Fruit fly (Drosophila melanogaster) whole organism, embryonic: ENCODE measurements around the gene VhaPPA1-2.
A peak's percentile ranks its signal among the peaks of the same experiment; 100 is the strongest.

Experiments
- ATbp ChIP-seq: fragments of 200-800 bp; sonication (Bioruptor generic); optimal IDR thresholded peaks from 2 replicates; lab custom pipeline; 2017; ENCODE audit warnings: missing biosample characterization, mild to moderate bottlenecking, missing genetic modification characterization, missing genetic modification reagents
- Asciz ChIP-seq: fragments of 200-800 bp; sonication (Bioruptor generic); optimal IDR thresholded peaks from 2 replicates; lab custom pipeline; 2017; ENCODE audit warnings: missing biosample characterization, mild to moderate bottlenecking, missing genetic modification characterization, missing genetic modification reagents
- Atf-2 ChIP-seq: fragments of 200-800 bp; sonication (Bioruptor generic); optimal IDR thresholded peaks from 2 replicates; lab custom pipeline; 2016; ENCODE audit warnings: missing biosample characterization, missing genetic modification characterization
- Blimp-1 ChIP-seq: fragments of 200-800 bp; sonication (Bioruptor generic); optimal IDR thresholded peaks from 3 replicates; lab custom pipeline; 2018; ENCODE audit warnings: missing biosample characterization, missing genetic modification characterization, mild to moderate bottlenecking, moderate library complexity, missing genetic modification reagents
- CG10979 ChIP-seq: fragments of 200-800 bp; sonication (Bioruptor generic); optimal IDR thresholded peaks from 2 replicates; lab custom pipeline; 2018; ENCODE audit warnings: missing biosample characterization, mild to moderate bottlenecking, missing genetic modification characterization, moderate library complexity
- CG11504 ChIP-seq: fragments of 200-800 bp; sonication (Bioruptor generic); optimal IDR thresholded peaks from 3 replicates; lab custom pipeline; 2019; ENCODE audit warnings: missing biosample characterization, mild to moderate bottlenecking, missing genetic modification characterization, moderate library complexity
- CG14965 ChIP-seq: fragments of 200-800 bp; sonication (Bioruptor generic); optimal IDR thresholded peaks from 2 replicates; lab custom pipeline; 2016; ENCODE audit warnings: missing biosample characterization, missing genetic modification characterization, borderline replicate concordance
- CG1602 ChIP-seq: fragments of 200-800 bp; sonication (Bioruptor generic); optimal IDR thresholded peaks from 3 replicates; lab custom pipeline; 2016; ENCODE audit warnings: missing biosample characterization, missing genetic modification characterization
- CG17186 ChIP-seq: fragments of 200-800 bp; sonication (Bioruptor generic); optimal IDR thresholded peaks from 3 replicates; lab custom pipeline; 2017; ENCODE audit warnings: missing biosample characterization, missing genetic modification reagents, missing genetic modification characterization
- CG17328 ChIP-seq: fragments of 200-800 bp; sonication (Bioruptor generic); IDR thresholded peaks from 2 replicates; pipeline ENCODE4 v1.3.6; 2022; ENCODE audit warnings: missing biosample characterization, missing genetic modification characterization
- CG18476 ChIP-seq: fragments of 200-800 bp; sonication (Bioruptor generic); optimal IDR thresholded peaks from 2 replicates; lab custom pipeline; 2016; ENCODE audit warnings: missing biosample characterization, mild to moderate bottlenecking, missing genetic modification characterization
- CG2678 ChIP-seq: fragments of 200-800 bp; sonication (Bioruptor generic); optimal IDR thresholded peaks from 3 replicates; lab custom pipeline; 2019; ENCODE audit warnings: missing biosample characterization, mild to moderate bottlenecking, missing genetic modification characterization, moderate library complexity
- CG2875 ChIP-seq: fragments of 200-800 bp; sonication (Bioruptor generic); optimal IDR thresholded peaks from 2 replicates; lab custom pipeline; 2017; ENCODE audit warnings: missing biosample characterization, mild to moderate bottlenecking, missing genetic modification characterization, missing genetic modification reagents
- CG32532 ChIP-seq: fragments of 200-800 bp; sonication (Bioruptor generic); IDR thresholded peaks from 2 replicates; pipeline ENCODE4 v1.3.6; 2022; ENCODE audit warnings: missing biosample characterization, missing genetic modification characterization
- CG32767 ChIP-seq: fragments of 200-800 bp; sonication (Bioruptor generic); IDR thresholded peaks from 2 replicates; pipeline ENCODE4 v1.3.6; 2022; ENCODE audit warnings: missing biosample characterization, missing genetic modification characterization
- CG3281 ChIP-seq: fragments of 200-800 bp; sonication (Bioruptor generic); optimal IDR thresholded peaks from 3 replicates; lab custom pipeline; 2017; ENCODE audit warnings: missing biosample characterization, mild to moderate bottlenecking, missing genetic modification characterization
- CG33213 ChIP-seq: fragments of 200-800 bp; sonication (Bioruptor generic); optimal IDR thresholded peaks from 3 replicates; lab custom pipeline; 2016; ENCODE audit warnings: missing biosample characterization, missing genetic modification characterization
- CG43689 ChIP-seq: fragments of 200-800 bp; sonication (Bioruptor generic); IDR thresholded peaks from 2 replicates; pipeline ENCODE4 v1.3.6; 2022; ENCODE audit warnings: missing biosample characterization, missing genetic modification characterization
- CG4404 ChIP-seq: fragments of 200-800 bp; sonication (Bioruptor generic); IDR thresholded peaks from 2 replicates; pipeline ENCODE4 v1.3.6; 2022; ENCODE audit warnings: missing biosample characterization, missing genetic modification characterization
- CG4707 ChIP-seq: fragments of 200-800 bp; sonication (Bioruptor generic); optimal IDR thresholded peaks from 2 replicates; lab custom pipeline; 2018; ENCODE audit warnings: missing biosample characterization, mild to moderate bottlenecking, missing genetic modification characterization, moderate library complexity
- CG6654 ChIP-seq: fragments of 200-800 bp; sonication (Bioruptor generic); optimal IDR thresholded peaks from 2 replicates; lab custom pipeline; 2017; ENCODE audit warnings: missing biosample characterization, mild to moderate bottlenecking, missing genetic modification characterization
- CG6765 ChIP-seq: fragments of 200-800 bp; sonication (Bioruptor generic); optimal IDR thresholded peaks from 3 replicates; lab custom pipeline; 2017; ENCODE audit warnings: missing biosample characterization, mild to moderate bottlenecking, missing genetic modification characterization
- CG7786 ChIP-seq: fragments of 200-800 bp; sonication (Bioruptor generic); optimal IDR thresholded peaks from 2 replicates; lab custom pipeline; 2016; ENCODE audit warnings: missing biosample characterization, missing genetic modification characterization
- CG9932 ChIP-seq: fragments of 200-800 bp; sonication (Bioruptor generic); IDR thresholded peaks from 2 replicates; pipeline ENCODE4 v1.3.6; 2022; ENCODE audit warnings: missing biosample characterization, missing genetic modification characterization
- Dbx ChIP-seq: fragments of 200-800 bp; sonication (Bioruptor generic); IDR thresholded peaks from 3 replicates; pipeline ENCODE4 v1.3.6; 2022; ENCODE audit warnings: missing biosample characterization, missing genetic modification characterization
- Dref ChIP-seq: fragments of 200-800 bp; sonication (Bioruptor generic); IDR thresholded peaks from 2 replicates; pipeline ENCODE4 v1.3.6; 2022; ENCODE audit warnings: missing biosample characterization, missing genetic modification characterization
- E2f1 ChIP-seq: fragments of 200-800 bp; sonication (Bioruptor generic); IDR thresholded peaks from 2 replicates; pipeline ENCODE4 v1.3.6; 2022; ENCODE audit warnings: missing biosample characterization, missing genetic modification characterization
- Hey ChIP-seq: fragments of 200-800 bp; sonication (Bioruptor generic); optimal IDR thresholded peaks from 3 replicates; lab custom pipeline; 2018; ENCODE audit warnings: missing biosample characterization, mild to moderate bottlenecking, missing genetic modification characterization
- Hmr ChIP-seq: fragments of 200-800 bp; sonication (Bioruptor generic); optimal IDR thresholded peaks from 3 replicates; lab custom pipeline; 2017; ENCODE audit warnings: mild to moderate bottlenecking, missing biosample characterization, missing genetic modification reagents, missing genetic modification characterization
- NK7.1 ChIP-seq: fragments of 200-800 bp; sonication (Bioruptor generic); optimal IDR thresholded peaks from 3 replicates; lab custom pipeline; 2016; ENCODE audit warnings: missing biosample characterization, missing genetic modification characterization
- Ravus ChIP-seq: fragments of 200-800 bp; sonication (Bioruptor generic); IDR thresholded peaks from 2 replicates; pipeline ENCODE4 v1.3.6; 2022; ENCODE audit warnings: missing biosample characterization, missing genetic modification characterization
- Xbp1 ChIP-seq: fragments of 200-800 bp; sonication (Bioruptor generic); optimal IDR thresholded peaks from 3 replicates; lab custom pipeline; 2016; ENCODE audit warnings: missing biosample characterization, mild to moderate bottlenecking, missing genetic modification characterization
- YL-1 ChIP-seq: fragments of 200-800 bp; sonication (Bioruptor generic); optimal IDR thresholded peaks from 3 replicates; lab custom pipeline; 2017; ENCODE audit warnings: missing biosample characterization, mild to moderate bottlenecking, missing genetic modification characterization
- abd-A ChIP-seq: fragments of 200-800 bp; sonication (Bioruptor generic); optimal IDR thresholded peaks from 3 replicates; lab custom pipeline; 2019; ENCODE audit warnings: missing biosample characterization, mild to moderate bottlenecking, missing genetic modification characterization, moderate library complexity
- al ChIP-seq: fragments of 200-800 bp; sonication (Bioruptor generic); IDR thresholded peaks from 2 replicates; pipeline ENCODE4 v1.3.6; 2022; ENCODE audit warnings: missing biosample characterization, missing genetic modification characterization
- cwo ChIP-seq: fragments of 200-800 bp; sonication (Bioruptor generic); optimal IDR thresholded peaks from 3 replicates; lab custom pipeline; 2017; ENCODE audit warnings: missing biosample characterization, missing genetic modification characterization, mild to moderate bottlenecking, moderate library complexity, missing genetic modification reagents
- esg ChIP-seq: fragments of 200-800 bp; sonication (Bioruptor generic); conservative IDR thresholded peaks from 2 replicates; pipeline ENCODE4 v1.3.6; 2022; ENCODE audit warnings: missing biosample characterization, missing genetic modification characterization
- ham ChIP-seq: fragments of 200-800 bp; sonication (Bioruptor generic); IDR thresholded peaks from 2 replicates; pipeline ENCODE4 v1.3.6; 2022; ENCODE audit warnings: missing biosample characterization, missing genetic modification characterization
- nau ChIP-seq: fragments of 200-800 bp; sonication (Bioruptor generic); optimal IDR thresholded peaks from 3 replicates; lab custom pipeline; 2017; ENCODE audit warnings: missing biosample characterization, mild to moderate bottlenecking, missing genetic modification characterization, missing genetic modification reagents
- onecut ChIP-seq: fragments of 200-800 bp; sonication (Bioruptor generic); IDR thresholded peaks from 2 replicates; pipeline ENCODE4 v1.3.6; 2022; ENCODE audit warnings: missing biosample characterization, missing genetic modification characterization
- peb ChIP-seq: fragments of 200-800 bp; sonication (Bioruptor generic); IDR thresholded peaks from 2 replicates; pipeline ENCODE4 v1.3.6; 2022; ENCODE audit warnings: missing biosample characterization, missing genetic modification characterization
- prd ChIP-seq, 3 experiments: fragments of >200 bp in 2 of 3; fragments of 200-800 bp in 1 of 3; sonication (Bioruptor generic) in 1 of 3; optimal IDR thresholded peaks in 2 of 3; IDR thresholded peaks in 1 of 3; 2 replicates in 2 of 3; 3 replicates in 1 of 3; pipeline versions ENCODE4 v1.3.6 to Lab custom; 2017 to 2022; ENCODE audit warnings: missing biosample characterization in 1 of 3, missing genetic modification characterization in 1 of 3
- rib ChIP-seq: fragments of 200-800 bp; sonication (Bioruptor generic); IDR thresholded peaks from 2 replicates; pipeline ENCODE4 v1.3.6; 2022; ENCODE audit warnings: missing biosample characterization, missing genetic modification characterization
- row ChIP-seq: fragments of 200-800 bp; sonication (Bioruptor generic); IDR thresholded peaks from 3 replicates; pipeline ENCODE4 v1.3.6; 2022; ENCODE audit warnings: missing biosample characterization, missing genetic modification characterization
- run ChIP-seq: fragments of 200-800 bp; sonication (Bioruptor generic); optimal IDR thresholded peaks from 3 replicates; lab custom pipeline; 2018; ENCODE audit warnings: missing biosample characterization, mild to moderate bottlenecking, missing genetic modification characterization
- scrt ChIP-seq: fragments of 200-800 bp; sonication (Bioruptor generic); optimal IDR thresholded peaks from 2 replicates; lab custom pipeline; 2018; ENCODE audit warnings: missing biosample characterization, mild to moderate bottlenecking, missing genetic modification characterization, moderate library complexity
- tgo ChIP-seq: fragments of 200-800 bp; sonication (Bioruptor generic); IDR thresholded peaks from 3 replicates; pipeline ENCODE4 v1.3.6; 2022; ENCODE audit warnings: missing biosample characterization, missing genetic modification characterization
- usp ChIP-seq: fragments of >200 bp; optimal IDR thresholded peaks from 2 replicates; lab custom pipeline; 2017; ENCODE audit warnings: missing biosample characterization, missing genetic modification characterization
- wor ChIP-seq: fragments of 200-800 bp; sonication (Bioruptor generic); IDR thresholded peaks from 2 replicates; pipeline ENCODE4 v1.3.6; 2022; ENCODE audit warnings: missing biosample characterization, missing genetic modification characterization
- z ChIP-seq: fragments of 200-800 bp; sonication (Bioruptor generic); IDR thresholded peaks from 3 replicates; pipeline ENCODE4 v1.3.6; 2022; ENCODE audit warnings: missing biosample characterization, missing genetic modification characterization

VhaPPA1-2 gene

dm6 chr3R:14912449-14912987 is 12.4 kb upstream of the VhaPPA1-2 start (continued):
- TF ChIP-seq Blimp-1 (GFP tag; lab: Kevin White, UChicago) = peak; percentile 22
- no peak for TF ChIP-seq CG4707 (GFP tag; lab: Kevin White, UChicago)
- no peak for TF ChIP-seq CG43689 (GFP tag; lab: Robert Waterston, UW)
- TF ChIP-seq CG17186 (GFP tag; lab: Kevin White, UChicago) = no peak
- peak; percentile 12 for TF ChIP-seq Hmr (GFP tag; lab: Kevin White, UChicago)
- TF ChIP-seq NK7.1 (GFP tag; lab: Kevin White, UChicago) = no peak
- TF ChIP-seq wor (GFP tag; lab: Robert Waterston, UW) = no peak
- no peak for TF ChIP-seq rib (GFP tag; lab: Robert Waterston, UW)
- TF ChIP-seq Ravus (GFP tag; lab: Robert Waterston, UW) = no peak
- TF ChIP-seq row (GFP tag; lab: Robert Waterston, UW) = 0 out of 3 replicates have a peak, but pooled peaks have one; percentile 28
- TF ChIP-seq CG10979 (tag; lab: Kevin White, UChicago) = no peak
- no peak for TF ChIP-seq YL-1 (GFP tag; lab: Kevin White, UChicago)
- TF ChIP-seq ham (GFP tag; lab: Robert Waterston, UW) = no peak
- TF ChIP-seq al (GFP tag; lab: Robert Waterston, UW) = no peak
- peak; percentile 39 for TF ChIP-seq CG2678 (tag; lab: Kevin White, UChicago)
- TF ChIP-seq usp (GFP tag; lab: Kevin White, UChicago) = no peak
- peak; percentile 42; the same call in 1 of the 3 replicates for TF ChIP-seq Dbx (GFP tag; lab: Robert Waterston, UW)
- no peak for TF ChIP-seq CG32767
- TF ChIP-seq CG9932 (GFP tag; lab: Robert Waterston, UW) = 0 out of 2 replicates have a peak, but pooled peaks have one; percentile 15
- TF ChIP-seq CG32532 (GFP tag; lab: Robert Waterston, UW) = peak; percentile 39; the same call in 1 of the 2 replicates
- TF ChIP-seq scrt (GFP tag; lab: Kevin White, UChicago) = peak; percentile 28
- no peak for TF ChIP-seq CG6654 (GFP tag; lab: Kevin White, UChicago)
- TF ChIP-seq nau (GFP tag; lab: Kevin White, UChicago) = no peak
- TF ChIP-seq prd (optimal IDR thresholded peaks at IDR 0.05; lab: Kevin White, UChicago) = no peak
- 0 out of 3 replicates have a peak, but pooled peaks have one; percentile 5 for TF ChIP-seq prd (GFP tag; IDR thresholded peaks at IDR 0.05; lab: Robert Waterston, UW)
- no peak for TF ChIP-seq CG2875 (GFP tag; lab: Kevin White, UChicago)
- TF ChIP-seq CG3281 = peak; percentile 31
- TF ChIP-seq E2f1 (GFP tag; lab: Robert Waterston, UW) = no peak
- no peak for TF ChIP-seq ATbp (GFP tag; lab: Kevin White, UChicago)
- TF ChIP-seq Dref (GFP tag; lab: Robert Waterston, UW) = no peak
- TF ChIP-seq esg (GFP tag; lab: Robert Waterston, UW) = no peak
- TF ChIP-seq onecut (GFP tag; lab: Robert Waterston, UW) = no peak
- TF ChIP-seq peb (GFP tag; lab: Robert Waterston, UW) = no peak
- no peak for TF ChIP-seq Xbp1 (GFP tag; lab: Kevin White, UChicago)
- no peak for TF ChIP-seq run (tag; lab: Kevin White, UChicago)
- TF ChIP-seq CG4404 (GFP tag; lab: Robert Waterston, UW) = no peak
- TF ChIP-seq Asciz (GFP tag; lab: Kevin White, UChicago) = no peak
- peak; percentile 55 for TF ChIP-seq CG11504 (tag; lab: Kevin White, UChicago)
- TF ChIP-seq Atf-2 = no peak
- no peak for TF ChIP-seq tgo (GFP tag; lab: Robert Waterston, UW)
- TF ChIP-seq CG1602 (GFP tag; lab: Kevin White, UChicago) = no peak
- TF ChIP-seq CG33213 (GFP tag; lab: Kevin White, UChicago) = no peak
- no peak for TF ChIP-seq CG17328 (GFP tag; lab: Robert Waterston, UW)
- peak; percentile 54 for TF ChIP-seq cwo (GFP tag; lab: Kevin White, UChicago)
- TF ChIP-seq CG7786 (GFP tag; lab: Kevin White, UChicago) = no peak
- peak; percentile 27 for TF ChIP-seq Hey (tag; lab: Kevin White, UChicago)
- TF ChIP-seq CG6765 (GFP tag; lab: Kevin White, UChicago) = no peak
- TF ChIP-seq abd-A (tag; lab: Kevin White, UChicago) = no peak
- no peak for TF ChIP-seq z
- TF ChIP-seq CG14965 (GFP tag; lab: Kevin White, UChicago) = no peak
- TF ChIP-seq CG18476 (GFP tag; lab: Kevin White, UChicago) = no peak
